Worm (Caenorhabditis elegans): ENCODE results near the gene grd-16.

Gene grd-16

DNA sequence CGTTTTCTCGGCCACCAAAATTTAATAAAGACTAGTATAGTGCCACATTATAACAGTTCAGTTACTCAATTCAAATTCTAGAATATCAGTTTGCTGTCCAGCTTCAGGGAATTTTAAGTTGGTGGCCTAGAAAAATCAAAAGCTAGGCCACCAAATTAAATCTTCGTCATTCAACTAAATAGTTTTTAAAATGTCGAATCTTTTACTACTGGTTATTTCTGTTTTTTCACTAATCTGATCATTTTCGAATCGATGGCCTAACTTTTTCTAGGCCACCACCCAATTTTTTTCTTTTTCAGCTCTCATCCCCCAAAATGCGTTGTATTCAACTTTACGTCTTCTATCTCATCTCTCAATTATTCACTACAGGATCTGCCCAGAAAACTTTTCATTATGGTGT is at the start of gene grd-16:
Gene grd-16, plus strand, starts transcription at position 301 of the 400 bp plus-strand sequence.
- no peak for TF ChIP-seq ceh-27 (GFP tag; optimal IDR thresholded peaks at IDR 0.05)

DNA sequence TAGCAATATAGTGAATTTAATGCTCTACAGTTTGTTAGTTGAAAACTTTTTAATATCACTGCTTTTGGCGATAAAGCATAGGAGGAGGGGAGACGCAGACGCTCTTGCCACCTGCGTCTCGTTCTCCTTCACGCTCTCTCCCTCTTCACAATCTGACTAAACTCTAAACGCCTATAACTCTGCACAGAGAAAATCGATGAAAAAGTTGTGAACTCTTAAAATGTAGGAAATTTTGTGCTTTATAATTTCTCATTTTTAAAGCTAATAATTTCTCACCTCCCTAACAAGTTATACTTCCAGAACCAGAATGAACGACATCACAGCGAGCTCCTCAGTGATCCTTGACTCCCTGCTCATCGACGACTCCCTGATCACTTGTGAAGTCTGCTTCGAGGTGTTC is 43.8 kb upstream of the grd-16 start, which contains the start of gene C45G7.4:
Gene C45G7.4, plus strand, starts transcription at position 301 of the 400 bp plus-strand sequence.
- TF ChIP-seq lir-1 (GFP tag; conservative IDR thresholded peaks at IDR 0.05): no peak
- TF ChIP-seq ztf-3 (GFP tag; optimal IDR thresholded peaks at IDR 0.05): no peak
- no peak for TF ChIP-seq C17E4.6 (GFP tag; IDR thresholded peaks at IDR 0.05)
- no peak for TF ChIP-seq lsl-1 (GFP tag; optimal IDR thresholded peaks at IDR 0.05)
- TF ChIP-seq nhr-27 (tag; optimal IDR thresholded peaks at IDR 0.05): no peak
- no peak for TF ChIP-seq B0019.2 (GFP tag; conservative IDR thresholded peaks at IDR 0.05)

DNA sequence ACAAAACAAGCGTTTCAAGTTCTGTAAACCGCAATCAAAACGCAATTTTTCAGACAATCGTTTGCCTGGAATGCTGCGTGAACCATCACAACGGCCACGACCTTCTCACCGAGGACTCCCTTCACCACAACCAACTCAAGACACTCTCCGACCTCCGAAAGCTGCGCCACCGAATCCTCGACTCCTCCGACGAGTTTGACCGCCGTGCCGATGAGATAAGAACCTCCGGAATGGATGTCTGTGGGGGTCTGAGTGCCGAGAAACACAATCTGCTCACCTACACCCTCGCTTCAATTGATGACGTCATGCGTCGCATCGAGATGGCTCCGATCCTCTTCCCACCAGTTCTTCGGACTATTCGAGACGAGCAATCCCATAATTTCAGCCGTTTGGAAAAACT is 42.1 kb upstream of the grd-16 start:
- no peak for TF ChIP-seq hmg-20 (GFP tag; IDR thresholded peaks at IDR 0.05)
- no peak for TF ChIP-seq ceh-100 (GFP tag; IDR thresholded peaks at IDR 0.05)
- no peak for TF ChIP-seq F39B2.1 (GFP tag; IDR thresholded peaks at IDR 0.05)
- peak; percentile 67 for TF ChIP-seq zfh-2 (GFP tag; conservative IDR thresholded peaks at IDR 0.05)
- no peak for TF ChIP-seq ekl-4 (GFP tag; IDR thresholded peaks at IDR 0.05)
- no peak for TF ChIP-seq madf-10 (tag; optimal IDR thresholded peaks at IDR 0.05)
- TF ChIP-seq tlf-1 (GFP tag; optimal IDR thresholded peaks at IDR 0.05): no peak
- TF ChIP-seq attf-3 (GFP tag; conservative IDR thresholded peaks at IDR 0.05): no peak

DNA sequence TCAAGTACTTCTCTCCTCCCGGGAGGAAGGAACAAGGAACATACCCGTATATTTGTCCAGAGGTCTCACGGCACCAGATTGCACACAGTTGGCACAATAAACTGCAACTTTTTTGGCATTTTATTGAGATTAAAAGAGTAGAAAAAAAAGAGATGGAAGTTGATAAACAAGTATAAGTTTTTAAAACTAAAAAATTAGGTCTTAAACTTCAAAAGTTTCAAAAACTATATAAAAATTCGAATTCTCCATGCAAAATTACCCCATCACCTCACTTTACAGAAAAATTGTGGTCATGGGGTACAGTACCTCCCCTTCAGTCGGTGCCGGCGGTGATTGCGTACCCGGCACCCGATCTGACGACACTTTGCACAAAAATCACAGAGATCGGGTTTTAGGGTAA is 25.3 kb upstream of the grd-16 start, which contains the start of gene C45G7.13:
Gene C45G7.13, minus strand, starts transcription at position 101 of the 400 bp plus-strand sequence.
- TF ChIP-seq let-607 (tag; optimal IDR thresholded peaks at IDR 0.05): no peak
- no peak for TF ChIP-seq madf-6 (GFP tag; IDR thresholded peaks at IDR 0.05)
- no peak for TF ChIP-seq snpc-1.3 (tag; optimal IDR thresholded peaks at IDR 0.05; ENCODE audit: insufficient read depth)
- TF ChIP-seq egrh-3 (GFP tag; IDR thresholded peaks at IDR 0.05): no peak
- no peak for TF ChIP-seq nfya-2 (GFP tag; IDR thresholded peaks at IDR 0.05)
- TF ChIP-seq nhr-120 (GFP tag; IDR thresholded peaks at IDR 0.05): no peak
- no peak for TF ChIP-seq ztf-25 (GFP tag; IDR thresholded peaks at IDR 0.05)
- TF ChIP-seq ztf-6 (GFP tag; IDR thresholded peaks at IDR 0.05): no peak
- TF ChIP-seq ztf-26 (tag; optimal IDR thresholded peaks at IDR 0.05): no peak
- TF ChIP-seq atf-7 (tag; optimal IDR thresholded peaks at IDR 0.05): no peak
- TF ChIP-seq F55B11.4 (tag; optimal IDR thresholded peaks at IDR 0.05; ENCODE audit: borderline replicate concordance, insufficient read depth): no peak
- no peak for TF ChIP-seq akir-1 (GFP tag; optimal IDR thresholded peaks at IDR 0.05)
- no peak for TF ChIP-seq F39B2.1 (GFP tag; IDR thresholded peaks at IDR 0.05)
- no peak for TF ChIP-seq aptf-3 (GFP tag; IDR thresholded peaks at IDR 0.05)
- no peak for TF ChIP-seq tbp1 (GFP tag; optimal IDR thresholded peaks at IDR 0.05)
- TF ChIP-seq sptf-2 (GFP tag; optimal IDR thresholded peaks at IDR 0.05): no peak
- TF ChIP-seq lin-40 (tag; optimal IDR thresholded peaks at IDR 0.05): no peak

DNA sequence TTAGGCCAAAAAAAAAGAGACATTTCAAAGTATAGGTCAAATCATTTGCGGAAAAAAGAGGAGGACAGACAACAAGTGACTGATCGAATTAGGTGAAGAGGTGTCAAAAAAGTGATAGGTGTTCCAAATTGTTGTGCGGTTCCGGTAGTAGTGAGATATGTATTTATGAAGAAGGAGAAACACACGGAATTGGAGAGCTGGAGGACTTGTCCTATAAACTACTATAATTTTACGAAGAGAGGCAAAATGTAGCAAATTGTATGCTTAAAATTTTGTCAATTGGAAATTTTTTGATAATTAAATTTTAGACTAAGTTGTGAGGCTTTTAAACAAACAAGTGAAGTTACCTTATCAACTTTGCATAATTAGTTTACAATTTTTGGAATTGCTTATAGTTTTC is 24.8 kb upstream of the grd-16 start:
- no peak for TF ChIP-seq hrde-1 (tag; optimal IDR thresholded peaks at IDR 0.05; ENCODE audit: borderline replicate concordance)
- no peak for TF ChIP-seq ceh-40 (GFP tag; IDR thresholded peaks at IDR 0.05)
- no peak for TF ChIP-seq nhr-90 (tag; optimal IDR thresholded peaks at IDR 0.05)
- TF ChIP-seq cebp-2 (GFP tag; IDR thresholded peaks at IDR 0.05): no peak

Data from whole organism, young adult.